Fruit fly (Drosophila melanogaster): Measurements from ENCODE around the gene CG31546.
A peak's percentile ranks its signal among the peaks of the same experiment; 100 is the strongest.

DNA sequence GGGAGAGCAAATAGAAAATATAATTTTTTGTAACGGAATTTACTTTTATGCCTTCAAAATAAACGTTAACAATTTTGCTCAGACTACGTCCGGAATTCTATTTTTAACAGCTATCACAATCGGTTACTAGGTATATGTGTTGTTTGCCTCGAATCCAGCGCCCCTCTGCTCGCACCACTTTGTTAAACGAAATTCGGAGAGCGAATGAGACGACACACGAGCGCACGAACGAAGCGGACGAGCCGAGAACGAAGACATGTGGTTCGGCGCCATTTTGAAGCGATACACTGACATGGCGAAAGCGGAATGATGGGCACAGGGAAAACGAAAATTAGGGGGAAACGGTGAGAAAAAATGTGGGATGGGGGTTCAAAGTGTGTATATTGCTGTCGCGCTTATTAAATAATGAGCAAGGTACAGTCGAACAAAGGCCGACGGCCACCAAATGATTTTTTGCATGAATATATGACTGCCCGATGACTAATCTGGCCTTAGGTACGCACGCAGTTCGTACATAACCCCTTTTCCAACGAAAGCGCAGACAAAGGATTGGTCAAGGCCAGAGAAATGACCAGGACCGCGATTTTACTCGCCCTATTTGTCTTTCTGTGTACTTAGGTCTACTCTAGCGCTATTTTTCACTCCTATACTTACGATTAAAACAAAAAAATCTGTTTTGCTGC is 34.9 kb downstream of the CG31546 start:
- no peak for TF ChIP-seq woc (GFP tag; optimal IDR thresholded peaks at IDR 0.05)
- TF ChIP-seq Rel (GFP tag; optimal IDR thresholded peaks at IDR 0.05), result no peak
- peak; percentile 64 for TF ChIP-seq Rel (tag; optimal IDR thresholded peaks at IDR 0.05)
- TF ChIP-seq Hr78 (GFP tag; optimal IDR thresholded peaks at IDR 0.05), result no peak
- no peak for TF ChIP-seq Mio (GFP tag; optimal IDR thresholded peaks at IDR 0.05)
- TF ChIP-seq Dfd (GFP tag; optimal IDR thresholded peaks at IDR 0.05), result no peak
- no peak for TF ChIP-seq pan (optimal IDR thresholded peaks at IDR 0.05)
- peak; percentile 22 for TF ChIP-seq Myc (optimal IDR thresholded peaks at IDR 0.05)
- no peak for TF ChIP-seq lola (GFP tag; optimal IDR thresholded peaks at IDR 0.05)
- TF ChIP-seq brk (GFP tag; optimal IDR thresholded peaks at IDR 0.05), result peak; percentile 75
- TF ChIP-seq Hr83 (GFP tag; optimal IDR thresholded peaks at IDR 0.05; ENCODE audit: poor library complexity, severe bottlenecking), result peak; percentile 71
- peak; percentile 35 for TF ChIP-seq Sp1 (GFP tag; optimal IDR thresholded peaks at IDR 0.05)
- TF ChIP-seq fru (GFP tag; optimal IDR thresholded peaks at IDR 0.05), result peak; percentile 1
